Worm (Caenorhabditis elegans): Measurements from ENCODE around the gene hpo-26.

DNA sequence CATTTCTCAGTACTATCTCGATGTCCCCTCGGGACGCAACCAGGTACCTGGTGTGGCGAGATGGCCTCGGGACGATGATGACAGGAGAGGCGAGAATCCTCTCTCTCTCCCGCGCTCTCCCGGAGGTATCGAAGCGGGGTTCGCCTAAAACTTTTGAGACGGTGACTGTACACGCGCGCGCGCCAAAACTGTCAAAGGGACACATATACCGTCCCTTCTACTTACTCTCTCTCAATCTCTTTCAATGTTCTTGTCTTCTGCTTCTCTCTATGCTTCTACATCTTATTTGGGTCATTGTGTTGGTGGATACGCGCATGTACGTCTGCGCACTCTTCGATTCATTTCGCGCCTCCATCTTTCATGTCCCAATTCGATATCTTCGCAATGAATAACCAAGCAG is 9.0 kb upstream of the hpo-26 start:
- no peak for TF ChIP-seq pha-4 (tag; optimal IDR thresholded peaks at IDR 0.05)
- TF ChIP-seq snpc-4 (GFP tag; optimal IDR thresholded peaks at IDR 0.05), result no peak
- TF ChIP-seq snpc-4 (tag; optimal IDR thresholded peaks at IDR 0.05), result no peak
- no peak for TF ChIP-seq lag-1 (GFP tag; IDR thresholded peaks at IDR 0.05)
- TF ChIP-seq nhr-90 (tag; optimal IDR thresholded peaks at IDR 0.05), result no peak
